Worm (Caenorhabditis elegans) whole organism, L2 larva: ENCODE measurements around the gene ZC395.11.

Experiments used
- C34F6.9 ChIP-seq: fragments of 150-350 bp; optimal IDR thresholded peaks from 2 replicates; lab custom pipeline; 2014; ENCODE audit warnings: missing biosample characterization, missing genetic modification characterization
- F13H6.1 ChIP-seq: sonication (generic microtip); optimal IDR thresholded peaks from 2 replicates; lab custom pipeline; 2016; ENCODE audit warnings: missing genetic modification characterization, missing compliant biosample characterization
- R02D3.7 ChIP-seq: fragments of 150-350 bp; optimal IDR thresholded peaks from 2 replicates; lab custom pipeline; 2014; ENCODE audit warnings: missing biosample characterization, missing genetic modification characterization
- ZK546.5 ChIP-seq: sonication (generic microtip); optimal IDR thresholded peaks from 2 replicates; lab custom pipeline; 2017; ENCODE audit warnings: missing biosample characterization, missing genetic modification characterization
- alr-1 ChIP-seq: fragments of 150-350 bp; optimal IDR thresholded peaks from 2 replicates; lab custom pipeline; 2014; ENCODE audit warnings: missing biosample characterization, missing genetic modification characterization
- aly-2 ChIP-seq: fragments of 150-350 bp; optimal IDR thresholded peaks from 2 replicates; lab custom pipeline; 2014; ENCODE audit warnings: missing biosample characterization, missing genetic modification characterization
- ama-1 ChIP-seq: fragments of 150-350 bp; optimal IDR thresholded peaks from 2 replicates; lab custom pipeline; 2018; ENCODE audit warnings: inconsistent platforms
- blmp-1 ChIP-seq: sonication (generic microtip); optimal IDR thresholded peaks from 2 replicates; lab custom pipeline; 2017; ENCODE audit warnings: missing genetic modification characterization, mild to moderate bottlenecking, missing compliant biosample characterization, antibody characterized with exemption, moderate library complexity; ENCODE audit not compliant: insufficient read depth
- ceh-16 ChIP-seq: fragments of 150-350 bp; optimal IDR thresholded peaks from 2 replicates; lab custom pipeline; 2014; ENCODE audit warnings: missing biosample characterization, missing genetic modification characterization
- ceh-82 ChIP-seq: fragments of 150-350 bp; optimal IDR thresholded peaks from 2 replicates; lab custom pipeline; 2014; ENCODE audit warnings: missing biosample characterization, missing genetic modification characterization
- crh-2 ChIP-seq: sonication (generic microtip); optimal IDR thresholded peaks from 2 replicates; lab custom pipeline; 2017; ENCODE audit warnings: missing biosample characterization, missing genetic modification characterization
- dmd-4 ChIP-seq: sonication (generic microtip); optimal IDR thresholded peaks from 2 replicates; lab custom pipeline; 2017; ENCODE audit warnings: missing biosample characterization, missing genetic modification characterization
- egl-27 ChIP-seq: sonication (generic microtip); optimal IDR thresholded peaks from 3 replicates; lab custom pipeline; 2017; ENCODE audit warnings: missing biosample characterization, missing genetic modification reagents, missing genetic modification characterization
- fos-1 ChIP-seq: fragments of 150-350 bp; optimal IDR thresholded peaks from 2 replicates; lab custom pipeline; 2014; ENCODE audit warnings: missing biosample characterization, missing genetic modification characterization
- gmeb-1 ChIP-seq: fragments of 150-350 bp; optimal IDR thresholded peaks from 2 replicates; lab custom pipeline; 2014; ENCODE audit warnings: missing biosample characterization, missing genetic modification characterization
- lin-11 ChIP-seq: fragments of 150-350 bp; sonication (generic microtip); optimal IDR thresholded peaks from 2 replicates; lab custom pipeline; 2014; ENCODE audit warnings: missing biosample characterization, missing genetic modification characterization, inconsistent platforms, mixed read lengths
- lin-13 ChIP-seq: fragments of 150-350 bp; optimal IDR thresholded peaks from 2 replicates; lab custom pipeline; 2014; ENCODE audit warnings: missing biosample characterization, missing genetic modification reagents, missing genetic modification characterization
- lin-39 ChIP-seq: fragments of 150-350 bp; optimal IDR thresholded peaks from 2 replicates; lab custom pipeline; 2014; ENCODE audit warnings: missing biosample characterization, missing genetic modification reagents, missing genetic modification characterization
- lsy-2 ChIP-seq, 2 experiments: fragments of 150-350 bp in 1 of 2; sonication (generic microtip) in 1 of 2; optimal IDR thresholded peaks; 2 replicates each; lab custom pipeline; 2014 to 2017; ENCODE audit warnings: missing biosample characterization in 2 of 2, missing genetic modification characterization in 2 of 2
- mab-5 ChIP-seq: fragments of 150-350 bp; optimal IDR thresholded peaks from 2 replicates; lab custom pipeline; 2014; ENCODE audit warnings: missing biosample characterization, missing genetic modification characterization
- mbf-1 ChIP-seq: sonication (generic microtip); optimal IDR thresholded peaks from 2 replicates; lab custom pipeline; 2017; ENCODE audit warnings: missing biosample characterization, missing genetic modification characterization
- nhr-10 ChIP-seq: sonication (generic microtip); optimal IDR thresholded peaks from 2 replicates; lab custom pipeline; 2017; ENCODE audit warnings: missing biosample characterization, missing genetic modification characterization
- nhr-11 ChIP-seq: fragments of 150-350 bp; optimal IDR thresholded peaks from 2 replicates; lab custom pipeline; 2014; ENCODE audit warnings: missing biosample characterization, missing genetic modification characterization
- nhr-129 ChIP-seq: fragments of 150-350 bp; optimal IDR thresholded peaks from 2 replicates; lab custom pipeline; 2014; ENCODE audit warnings: missing biosample characterization, missing genetic modification characterization
- nhr-23 ChIP-seq: fragments of 150-350 bp; optimal IDR thresholded peaks from 2 replicates; lab custom pipeline; 2014; ENCODE audit warnings: missing biosample characterization, missing genetic modification reagents, missing genetic modification characterization
- nhr-6 ChIP-seq: fragments of 150-350 bp; optimal IDR thresholded peaks from 2 replicates; lab custom pipeline; 2014; ENCODE audit warnings: missing biosample characterization, missing genetic modification characterization
- nhr-77 ChIP-seq: fragments of 150-350 bp; optimal IDR thresholded peaks from 2 replicates; lab custom pipeline; 2014; ENCODE audit warnings: missing biosample characterization, missing genetic modification characterization
- skn-1 ChIP-seq: sonication (generic microtip); optimal IDR thresholded peaks from 2 replicates; lab custom pipeline; 2017; ENCODE audit warnings: missing biosample characterization, missing genetic modification characterization
- sma-9 ChIP-seq, 2 experiments: fragments of 150-350 bp in 1 of 2; sonication (generic microtip) in 1 of 2; optimal IDR thresholded peaks; 2 replicates each; lab custom pipeline; 2014 to 2016; ENCODE audit warnings: missing genetic modification characterization in 2 of 2, mild to moderate bottlenecking in 1 of 2, missing biosample characterization in 1 of 2, missing compliant biosample characterization in 1 of 2, missing genetic modification reagents in 1 of 2, moderate library complexity in 1 of 2
- snpc-4 ChIP-seq: fragments of 150-350 bp; optimal IDR thresholded peaks from 2 replicates; lab custom pipeline; 2014; ENCODE audit warnings: missing biosample characterization, missing genetic modification characterization
- unc-62 ChIP-seq: fragments of 150-350 bp; optimal IDR thresholded peaks from 2 replicates; lab custom pipeline; 2014; ENCODE audit warnings: missing biosample characterization, missing genetic modification reagents, missing genetic modification characterization
- ztf-4 ChIP-seq: fragments of 150-350 bp; optimal IDR thresholded peaks from 2 replicates; lab custom pipeline; 2014; ENCODE audit warnings: missing biosample characterization, missing genetic modification characterization

ZC395.11 gene

ce11 chrIII:5274250-5274649 lies 11.9 kb downstream of the ZC395.11 start:
- peak; percentile 15 for TF ChIP-seq nhr-129 (tag; lab: Kevin White, UChicago)
- no peak for TF ChIP-seq mbf-1 (tag; lab: Kevin White, UChicago)
- no peak for TF ChIP-seq ZK546.5 (tag; lab: Kevin White, UChicago)
- TF ChIP-seq ama-1 (lab: Kevin White, UChicago): peak; percentile 15

ce11 chrIII:5273396-5273857 lies 12.7 kb downstream of the ZC395.11 start, which contains the start of gene ztf-8:
Gene ztf-8 (minus strand): TSS chrIII:5273471.
- no peak for TF ChIP-seq egl-27 (tag; lab: Kevin White, UChicago)
- TF ChIP-seq nhr-6 (tag; lab: Kevin White, UChicago): no peak
- TF ChIP-seq ama-1 (lab: Kevin White, UChicago): peak; percentile 37
- TF ChIP-seq sma-9 (GFP tag; optimal IDR thresholded peaks at IDR 0.05; lab: Kevin White, UChicago): no peak
- no peak for TF ChIP-seq sma-9 (tag; optimal IDR thresholded peaks at IDR 0.05; lab: Kevin White, UChicago)
- TF ChIP-seq lin-13 (GFP tag; lab: Kevin White, UChicago): no peak
- no peak for TF ChIP-seq nhr-77
- peak; percentile 25 for TF ChIP-seq C34F6.9
- TF ChIP-seq dmd-4 (tag; lab: Kevin White, UChicago): no peak
- TF ChIP-seq lsy-2 (tag; optimal IDR thresholded peaks at IDR 0.05; lab: Kevin White, UChicago): peak in 1 of 2 experiments; percentile 49
- TF ChIP-seq ztf-4 (tag; lab: Kevin White, UChicago): peak; percentile 31
- peak; percentile 38 for TF ChIP-seq crh-2

- no peak for TF ChIP-seq alr-1 (tag; lab: Kevin White, UChicago)
- TF ChIP-seq lsy-2 (tag; optimal IDR thresholded peaks at IDR 0.05; lab: Kevin White, UChicago): no peak
- no peak for TF ChIP-seq nhr-11 (tag; lab: Kevin White, UChicago)
These were observed 16.3 kb downstream of the ZC395.11 start, which contains the start of gene ZC395.4 for ce11 chrIII:5269814-5270213. Gene ZC395.4 (plus strand): TSS chrIII:5270114.

- TF ChIP-seq blmp-1 (no peak), mab-5 (no peak), crh-2 (no peak), R02D3.7 (tag; lab: Kevin White, UChicago) (no peak), ztf-4 (tag; lab: Kevin White, UChicago) (no peak), skn-1 (tag; lab: Kevin White, UChicago) (no peak), snpc-4 (tag; lab: Kevin White, UChicago) (no peak), nhr-6 (tag; lab: Kevin White, UChicago) (no peak), ceh-16 (no peak), F13H6.1 (tag; lab: Kevin White, UChicago) (no peak), lin-39 (tag; lab: Kevin White, UChicago) (no peak), fos-1 (tag; lab: Kevin White, UChicago) (no peak), nhr-23 (tag; lab: Kevin White, UChicago) (no peak), ama-1 (lab: Kevin White, UChicago) (no peak), ZK546.5 (tag; lab: Kevin White, UChicago) (no peak), nhr-10 (tag; lab: Kevin White, UChicago) (no peak), alr-1 (tag; lab: Kevin White, UChicago) (no peak), egl-27 (tag; lab: Kevin White, UChicago) (no peak), mbf-1 (tag; lab: Kevin White, UChicago) (no peak)
These were observed 17.6 kb downstream of the ZC395.11 start for ce11 chrIII:5268486-5268885.

- TF ChIP-seq nhr-77 (no peak), ztf-4 (tag; lab: Kevin White, UChicago) (no peak), gmeb-1 (tag; lab: Kevin White, UChicago) (peak; percentile 59), aly-2 (no peak), crh-2 (peak; percentile 28), ceh-82 (tag; lab: Kevin White, UChicago) (no peak)
- TF ChIP-seq, all 48 proteins: peak for 2
These were observed 18.7 kb downstream of the ZC395.11 start, which contains the start of gene ZC395.5 for ce11 chrIII:5267217-5267906. Gene ZC395.5 (plus strand): TSS chrIII:5267848.

ce11 chrIII:5264813-5265212 lies 21.3 kb downstream of the ZC395.11 start, which contains the start of gene gro-1:
Gene gro-1 (plus strand): TSS chrIII:5265113.
- no peak for TF ChIP-seq lin-11 (tag; lab: Kevin White, UChicago)
- no peak for TF ChIP-seq unc-62 (GFP tag; lab: Kevin White, UChicago)
- TF ChIP-seq ama-1 (lab: Kevin White, UChicago): no peak
- no peak for TF ChIP-seq nhr-6 (tag; lab: Kevin White, UChicago)
- TF ChIP-seq, all 48 proteins: peak for 0
